Worm (Caenorhabditis elegans) whole organism, late embryonic: Measurements from ENCODE around the gene drd-1.
A peak's percentile ranks its signal among the peaks of the same experiment; 100 is the strongest.

ENCODE experiments used
- C38D4.7 ChIP-seq: fragments of 200-800 bp; sonication (Bioruptor generic); optimal IDR thresholded peaks from 2 replicates; lab custom pipeline; 2018; ENCODE audit warnings: mild to moderate bottlenecking, missing genetic modification characterization, moderate library complexity, missing compliant biosample characterization
- K09A11.1 ChIP-seq: sonication (generic microtip); optimal IDR thresholded peaks from 2 replicates; lab custom pipeline; 2017; ENCODE audit warnings: antibody characterized with exemption, mild to moderate bottlenecking, missing genetic modification characterization, missing compliant biosample characterization; ENCODE audit not compliant: insufficient read depth
- ceh-14 ChIP-seq: sonication (generic microtip); optimal IDR thresholded peaks from 2 replicates; lab custom pipeline; 2016; ENCODE audit warnings: missing genotype, missing genetic modification characterization, missing compliant biosample characterization
- ceh-22 ChIP-seq: sonication (generic microtip); optimal IDR thresholded peaks from 2 replicates; lab custom pipeline; 2017; ENCODE audit warnings: missing biosample characterization, missing genetic modification characterization
- ceh-30 ChIP-seq: fragments of 150-350 bp; optimal IDR thresholded peaks from 2 replicates; lab custom pipeline; 2014; ENCODE audit warnings: missing biosample characterization, missing genetic modification characterization
- ceh-31 ChIP-seq: sonication (generic microtip); optimal IDR thresholded peaks from 2 replicates; lab custom pipeline; 2016; ENCODE audit warnings: missing genetic modification characterization, missing compliant biosample characterization
- ceh-34 ChIP-seq: sonication (generic microtip); optimal IDR thresholded peaks from 2 replicates; lab custom pipeline; 2016; ENCODE audit warnings: mild to moderate bottlenecking, missing genetic modification characterization, missing compliant biosample characterization
- ceh-45 ChIP-seq: fragments of 200-800 bp; sonication (Bioruptor generic); IDR thresholded peaks from 2 replicates; pipeline ENCODE4 v1.3.6; 2022; ENCODE audit warnings: missing genetic modification reagents, missing genetic modification characterization, missing compliant biosample characterization
- ceh-48 ChIP-seq: sonication (generic microtip); optimal IDR thresholded peaks from 2 replicates; lab custom pipeline; 2016; ENCODE audit warnings: missing genetic modification characterization, inconsistent platforms, missing compliant biosample characterization
- ceh-6 ChIP-seq: fragments of 200-800 bp; sonication (Bioruptor generic); optimal IDR thresholded peaks from 2 replicates; lab custom pipeline; 2018; ENCODE audit warnings: mild to moderate bottlenecking, missing genetic modification characterization, missing compliant biosample characterization
- dmd-4 ChIP-seq: sonication (generic microtip); optimal IDR thresholded peaks from 2 replicates; lab custom pipeline; 2016; ENCODE audit warnings: borderline replicate concordance, missing genetic modification characterization, missing compliant biosample characterization
- elt-2 ChIP-seq: sonication (generic microtip); optimal IDR thresholded peaks from 2 replicates; lab custom pipeline; 2016; ENCODE audit warnings: missing genetic modification reagents, missing genetic modification characterization, missing compliant biosample characterization
- eyg-1 ChIP-seq: sonication (generic microtip); optimal IDR thresholded peaks from 2 replicates; lab custom pipeline; 2016; ENCODE audit warnings: missing genotype, missing genetic modification characterization, missing compliant biosample characterization
- fkh-10 ChIP-seq: fragments of 150-350 bp; optimal IDR thresholded peaks from 2 replicates; lab custom pipeline; 2014; ENCODE audit warnings: missing biosample characterization, missing genetic modification reagents, missing genetic modification characterization
- fkh-6 ChIP-seq: sonication (generic microtip); optimal IDR thresholded peaks from 2 replicates; lab custom pipeline; 2016; ENCODE audit warnings: missing genetic modification characterization, missing compliant biosample characterization
- gmeb-2 ChIP-seq: sonication (generic microtip); optimal IDR thresholded peaks from 2 replicates; lab custom pipeline; 2016; ENCODE audit warnings: missing genetic modification characterization, inconsistent platforms, missing compliant biosample characterization
- hlh-13 ChIP-seq: fragments of 200-800 bp; sonication (Bioruptor generic); optimal IDR thresholded peaks from 2 replicates; lab custom pipeline; 2018; ENCODE audit warnings: mild to moderate bottlenecking, missing genetic modification characterization, missing compliant biosample characterization
- hlh-15 ChIP-seq: sonication (generic microtip); optimal IDR thresholded peaks from 2 replicates; lab custom pipeline; 2016; ENCODE audit warnings: missing genetic modification characterization, missing compliant biosample characterization
- hlh-30 ChIP-seq: sonication (generic microtip); optimal IDR thresholded peaks from 2 replicates; lab custom pipeline; 2017; ENCODE audit warnings: antibody characterized with exemption, missing genetic modification characterization, missing compliant biosample characterization; ENCODE audit not compliant: insufficient read depth
- hlh-6 ChIP-seq: sonication (generic microtip); optimal IDR thresholded peaks from 2 replicates; lab custom pipeline; 2016; ENCODE audit warnings: missing genotype, missing genetic modification characterization, missing compliant biosample characterization
- hlh-8 ChIP-seq: sonication (generic microtip); optimal IDR thresholded peaks from 2 replicates; lab custom pipeline; 2016; ENCODE audit warnings: missing genotype, missing genetic modification characterization, missing compliant biosample characterization
- lim-6 ChIP-seq: sonication (generic microtip); optimal IDR thresholded peaks from 2 replicates; lab custom pipeline; 2016; ENCODE audit warnings: missing genetic modification characterization, missing compliant biosample characterization
- lin-11 ChIP-seq: fragments of 200-800 bp; sonication (Bioruptor generic); optimal IDR thresholded peaks from 2 replicates; lab custom pipeline; 2018; ENCODE audit warnings: mild to moderate bottlenecking, missing genetic modification characterization, missing compliant biosample characterization
- madf-2 ChIP-seq: sonication (generic microtip); optimal IDR thresholded peaks from 2 replicates; lab custom pipeline; 2017; ENCODE audit warnings: missing genetic modification characterization, missing compliant biosample characterization
- nhr-11 ChIP-seq: fragments of 150-350 bp; optimal IDR thresholded peaks from 2 replicates; lab custom pipeline; 2014; ENCODE audit warnings: missing biosample characterization, missing genetic modification characterization
- pat-9 ChIP-seq: fragments of 200-800 bp; sonication (Bioruptor generic); optimal IDR thresholded peaks from 2 replicates; lab custom pipeline; 2018; ENCODE audit warnings: mild to moderate bottlenecking, missing genetic modification characterization, moderate library complexity, missing compliant biosample characterization
- pax-1 ChIP-seq: fragments of 150-350 bp; optimal IDR thresholded peaks from 2 replicates; lab custom pipeline; 2014; ENCODE audit warnings: missing biosample characterization, missing genetic modification characterization
- pros-1 ChIP-seq: fragments of 150-350 bp; optimal IDR thresholded peaks from 2 replicates; lab custom pipeline; 2014; ENCODE audit warnings: missing biosample characterization, missing genetic modification reagents, missing genetic modification characterization
- ref-2 ChIP-seq: sonication (generic microtip); optimal IDR thresholded peaks from 2 replicates; lab custom pipeline; 2016; ENCODE audit warnings: missing genetic modification characterization, missing compliant biosample characterization
- sdc-2 ChIP-seq: sonication (generic microtip); optimal IDR thresholded peaks from 2 replicates; lab custom pipeline; 2016; ENCODE audit warnings: missing genotype, missing genetic modification characterization, missing compliant biosample characterization
- sox-2 ChIP-seq: fragments of 200-800 bp; sonication (Bioruptor generic); IDR thresholded peaks from 2 replicates; pipeline ENCODE4 v1.3.6; 2022; ENCODE audit warnings: missing genetic modification reagents, missing genetic modification characterization, missing compliant biosample characterization
- tbx-2 ChIP-seq: sonication (generic microtip); optimal IDR thresholded peaks from 2 replicates; lab custom pipeline; 2016; ENCODE audit warnings: missing genetic modification characterization, missing compliant biosample characterization
- tbx-7 ChIP-seq: sonication (generic microtip); optimal IDR thresholded peaks from 2 replicates; lab custom pipeline; 2016; ENCODE audit warnings: missing genotype, missing genetic modification characterization, missing compliant biosample characterization
- ttx-3 ChIP-seq: sonication (generic microtip); optimal IDR thresholded peaks from 2 replicates; lab custom pipeline; 2016; ENCODE audit warnings: missing genetic modification reagents, missing genetic modification characterization, missing compliant biosample characterization
- unc-3 ChIP-seq, 2 experiments: fragments of 200-800 bp in 1 of 2; sonication (Bioruptor generic) in 1 of 2; sonication (generic microtip) in 1 of 2; conservative IDR thresholded peaks in 1 of 2; optimal IDR thresholded peaks in 1 of 2; 2 replicates each; pipeline versions ENCODE4 v1.3.6 to Lab custom; 2016 to 2022; ENCODE audit warnings: missing compliant biosample characterization in 2 of 2, missing genetic modification characterization in 2 of 2, missing genetic modification reagents in 1 of 2
- unc-86 ChIP-seq: sonication (generic microtip); optimal IDR thresholded peaks from 2 replicates; lab custom pipeline; 2016; ENCODE audit warnings: missing genetic modification characterization, missing compliant biosample characterization

drd-1 gene

DNA sequence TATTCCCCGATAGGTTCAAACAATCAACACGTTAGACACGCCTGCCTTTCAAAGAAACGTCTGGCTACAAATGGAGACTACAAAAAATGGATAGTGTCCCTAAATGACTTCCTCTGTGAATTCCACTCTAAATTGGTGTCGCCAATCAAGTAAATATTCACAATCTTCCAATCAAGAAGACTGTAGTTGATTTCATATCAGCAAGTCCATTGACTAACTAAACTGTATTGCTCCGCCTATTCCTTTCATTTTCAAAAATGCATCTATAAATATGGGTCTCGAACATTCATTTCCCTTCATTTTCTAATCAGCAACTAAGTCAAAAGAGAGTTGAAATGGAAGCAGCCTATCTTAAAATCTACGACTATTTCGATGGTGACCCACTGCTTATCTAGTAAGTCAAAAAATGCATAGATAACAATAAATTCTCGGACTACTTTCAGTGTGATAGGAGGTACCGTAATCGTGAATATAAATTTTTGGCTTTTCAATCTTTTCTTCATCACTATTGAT is at the start of gene drd-1:
Gene drd-1 (plus strand): TSS at position 51 of the 513 bp plus-strand sequence.
- TF ChIP-seq lin-11 (tag; lab: Kevin White, UChicago) (no peak), ceh-45 (GFP tag; lab: Robert Waterston, UW) (no peak), elt-2 (tag; lab: Kevin White, UChicago) (peak; percentile 68), lim-6 (tag; lab: Kevin White, UChicago) (no peak), ref-2 (tag; lab: Kevin White, UChicago) (no peak)

DNA sequence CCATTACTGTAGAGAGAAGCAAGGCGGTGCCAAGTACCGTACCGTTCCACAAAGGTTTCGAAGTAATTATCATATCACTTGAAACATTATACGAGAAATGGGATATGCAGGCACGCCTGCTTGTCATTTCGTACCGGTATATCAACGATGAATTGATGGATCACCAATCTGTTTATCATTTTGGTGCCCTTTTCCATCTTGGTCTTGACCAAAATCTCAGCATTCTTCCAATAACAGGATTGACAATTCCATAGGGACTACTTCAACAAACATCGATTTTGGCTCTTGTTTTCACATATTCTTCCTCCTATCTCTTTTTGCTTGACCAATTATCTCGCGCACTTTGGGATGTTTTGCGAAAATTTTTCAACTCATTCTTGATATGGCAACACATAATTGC is 48.7 kb upstream of the drd-1 start:
- TF ChIP-seq hlh-15 (no peak), madf-2 (tag; lab: Kevin White, UChicago) (no peak), ceh-30 (tag; lab: Kevin White, UChicago) (no peak), pros-1 (no peak), pat-9 (tag; lab: Kevin White, UChicago) (no peak), ceh-48 (tag; lab: Kevin White, UChicago) (no peak), ref-2 (tag; lab: Kevin White, UChicago) (no peak), fkh-10 (GFP tag; lab: Kevin White, UChicago) (no peak), ceh-14 (no peak), sox-2 (GFP tag; lab: Robert Waterston, UW) (no peak), ttx-3 (tag; lab: Kevin White, UChicago) (no peak), ceh-6 (no peak), hlh-6 (tag; lab: Kevin White, UChicago) (no peak), dmd-4 (no peak), ceh-22 (tag; lab: Kevin White, UChicago) (no peak)
- TF ChIP-seq, all 69 proteins: peak for 0

DNA sequence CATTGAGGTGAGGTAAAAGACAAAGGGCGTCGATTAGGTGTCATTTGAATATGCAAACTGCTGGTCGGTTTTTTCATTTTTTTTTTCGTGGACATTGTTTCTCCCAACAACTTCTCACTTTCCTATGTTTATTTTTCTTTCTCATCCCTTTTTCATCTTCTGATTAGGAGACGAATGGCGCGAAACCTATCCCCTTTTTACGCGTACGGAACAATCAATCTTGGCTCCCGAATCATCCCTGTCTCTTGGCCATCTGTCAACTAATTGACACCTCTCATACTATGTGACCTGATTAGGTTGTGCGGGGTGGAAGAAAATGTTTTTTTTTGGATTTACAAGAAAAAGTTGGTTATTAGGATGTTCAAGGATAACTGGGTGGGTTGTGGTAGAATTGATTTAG is 43.0 kb upstream of the drd-1 start:
- no peak for TF ChIP-seq sox-2 (GFP tag; lab: Robert Waterston, UW)
- TF ChIP-seq pax-1 (tag; lab: Kevin White, UChicago) = no peak
- no peak for TF ChIP-seq hlh-30 (tag; lab: Kevin White, UChicago)
- TF ChIP-seq ceh-6 = no peak
- TF ChIP-seq ceh-34 = no peak
- no peak for TF ChIP-seq hlh-6 (tag; lab: Kevin White, UChicago)
- no peak for TF ChIP-seq tbx-2 (tag; lab: Kevin White, UChicago)
- TF ChIP-seq nhr-11 (tag; lab: Kevin White, UChicago) = no peak
- TF ChIP-seq hlh-13 (GFP tag; lab: Kevin White, UChicago) = no peak
- TF ChIP-seq sdc-2 (tag; lab: Kevin White, UChicago) = no peak
- TF ChIP-seq ceh-31 (tag; lab: Kevin White, UChicago) = no peak
- TF ChIP-seq unc-3 (GFP tag; conservative IDR thresholded peaks at IDR 0.05; lab: Robert Waterston, UW) = no peak
- TF ChIP-seq unc-3 (tag; optimal IDR thresholded peaks at IDR 0.05; lab: Kevin White, UChicago) = no peak
- no peak for TF ChIP-seq unc-86 (tag; lab: Kevin White, UChicago)
- TF ChIP-seq eyg-1 (tag; lab: Kevin White, UChicago) = no peak
- TF ChIP-seq hlh-8 (tag; lab: Kevin White, UChicago) = no peak
- TF ChIP-seq hlh-15 = no peak
- TF ChIP-seq gmeb-2 (tag; lab: Kevin White, UChicago) = no peak
- no peak for TF ChIP-seq tbx-7 (tag; lab: Kevin White, UChicago)
- TF ChIP-seq C38D4.7 = no peak

DNA sequence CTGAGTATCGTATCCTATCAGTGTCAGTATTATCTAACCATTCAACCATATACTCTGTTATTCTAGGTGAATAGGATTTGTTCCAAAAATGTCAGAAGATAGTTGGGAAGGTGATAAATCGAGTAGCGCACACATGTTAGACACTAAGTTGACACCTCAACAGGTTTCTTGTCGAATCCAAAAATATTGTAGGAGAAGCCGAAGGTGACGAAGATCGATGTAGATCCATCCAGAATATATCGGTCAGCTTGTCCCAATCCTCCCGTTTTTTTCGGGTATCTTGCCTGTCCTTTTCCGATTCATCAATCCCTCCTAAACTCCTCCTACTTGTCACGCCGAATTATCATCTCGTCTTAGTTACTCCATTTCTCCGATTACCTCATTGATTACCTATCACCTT is 42.2 kb upstream of the drd-1 start:
- TF ChIP-seq fkh-6 (tag; lab: Kevin White, UChicago) = no peak
- no peak for TF ChIP-seq K09A11.1 (tag; lab: Kevin White, UChicago)
- no peak for TF ChIP-seq madf-2 (tag; lab: Kevin White, UChicago)
